Worm (Caenorhabditis elegans) whole organism, L2 larva: Measurements from ENCODE around the gene vha-1.

Experiments
- F13H6.1 ChIP-seq: sonication (generic microtip); optimal IDR thresholded peaks from 2 replicates; lab custom pipeline; 2016; ENCODE audit warnings: missing genetic modification characterization, missing compliant biosample characterization
- egl-27 ChIP-seq: sonication (generic microtip); optimal IDR thresholded peaks from 3 replicates; lab custom pipeline; 2017; ENCODE audit warnings: missing biosample characterization, missing genetic modification reagents, missing genetic modification characterization
- nhr-11 ChIP-seq: fragments of 150-350 bp; optimal IDR thresholded peaks from 2 replicates; lab custom pipeline; 2014; ENCODE audit warnings: missing biosample characterization, missing genetic modification characterization
- nhr-237 ChIP-seq: fragments of 150-350 bp; optimal IDR thresholded peaks from 2 replicates; lab custom pipeline; 2014; ENCODE audit warnings: missing biosample characterization, missing genetic modification characterization
- skn-1 ChIP-seq: sonication (generic microtip); optimal IDR thresholded peaks from 2 replicates; lab custom pipeline; 2017; ENCODE audit warnings: missing biosample characterization, missing genetic modification characterization
- unc-39 ChIP-seq: fragments of 150-350 bp; optimal IDR thresholded peaks from 2 replicates; lab custom pipeline; 2014; ENCODE audit warnings: missing biosample characterization, missing genetic modification characterization
- unc-62 ChIP-seq: fragments of 150-350 bp; optimal IDR thresholded peaks from 2 replicates; lab custom pipeline; 2014; ENCODE audit warnings: missing biosample characterization, missing genetic modification reagents, missing genetic modification characterization

- no peak for TF ChIP-seq unc-39
- no peak for TF ChIP-seq unc-62
- TF ChIP-seq nhr-237 (tag; lab: Kevin White, UChicago): no peak
- TF ChIP-seq skn-1 (tag; lab: Kevin White, UChicago): no peak
- no peak for TF ChIP-seq egl-27
- no peak for TF ChIP-seq F13H6.1 (tag; lab: Kevin White, UChicago)
- no peak for TF ChIP-seq nhr-11 (tag; lab: Kevin White, UChicago)
Observed at ce11 chrIII:9789083-9789482, 8.0 kb downstream of the vha-1 start.
